Fruit fly (Drosophila melanogaster): ENCODE results near the gene CG34291.

DNA sequence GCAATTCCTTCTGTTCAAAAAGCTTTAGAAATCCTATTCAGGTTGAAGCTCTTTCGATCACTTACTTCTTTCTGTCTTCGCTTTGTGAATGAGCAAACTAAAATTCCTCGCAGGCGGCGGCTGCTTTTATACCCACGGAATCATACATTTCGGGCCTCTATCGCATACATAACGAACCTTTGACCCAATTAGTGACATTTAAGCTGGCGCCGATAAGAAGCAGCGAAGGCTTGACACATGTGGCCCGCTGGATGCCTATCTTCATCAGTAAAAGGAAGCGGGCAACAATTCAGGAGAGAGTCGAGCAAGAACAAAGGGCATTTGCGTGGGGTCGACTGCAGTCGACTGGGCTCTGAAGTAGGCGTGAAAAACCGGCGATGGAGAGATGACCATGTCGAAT lies at the start of gene CG34291:
- TF ChIP-seq CG13204 (GFP tag; optimal IDR thresholded peaks at IDR 0.05): no peak
- TF ChIP-seq gl (tag; optimal IDR thresholded peaks at IDR 0.05): no peak
- no peak for TF ChIP-seq EcR (GFP tag; optimal IDR thresholded peaks at IDR 0.05)
- no peak for TF ChIP-seq CG15710 (tag; optimal IDR thresholded peaks at IDR 0.05)
- no peak for TF ChIP-seq fd96Ca (GFP tag; IDR thresholded peaks at IDR 0.05)
- TF ChIP-seq CG14655 (GFP tag; optimal IDR thresholded peaks at IDR 0.05): no peak
- no peak for TF ChIP-seq D1 (tag; optimal IDR thresholded peaks at IDR 0.05)
- TF ChIP-seq CG8301 (tag; optimal IDR thresholded peaks at IDR 0.05): no peak
- TF ChIP-seq CG17806 (tag; optimal IDR thresholded peaks at IDR 0.05): no peak
- TF ChIP-seq CG34367 (tag; optimal IDR thresholded peaks at IDR 0.05): no peak
- TF ChIP-seq Pif1A (GFP tag; optimal IDR thresholded peaks at IDR 0.05): no peak
- TF ChIP-seq Ets98B (GFP tag; IDR thresholded peaks at IDR 0.05): no peak

Data from whole organism, pupa.